Worm (Caenorhabditis elegans) whole organism, late embryonic: ENCODE data around the gene F16G10.2.

Experiments
- C08G9.2 ChIP-seq: sonication (generic microtip); optimal IDR thresholded peaks from 2 replicates; lab custom pipeline; 2016; ENCODE audit warnings: mild to moderate bottlenecking, missing genetic modification characterization, moderate library complexity, missing compliant biosample characterization
- F13H6.1 ChIP-seq: sonication (generic microtip); optimal IDR thresholded peaks from 2 replicates; lab custom pipeline; 2016; ENCODE audit warnings: missing genetic modification characterization, missing compliant biosample characterization
- T23F11.4 ChIP-seq: fragments of 200-800 bp; sonication (Bioruptor generic); optimal IDR thresholded peaks from 2 replicates; lab custom pipeline; 2018; ENCODE audit warnings: mild to moderate bottlenecking, missing genetic modification characterization, missing compliant biosample characterization
- ahr-1 ChIP-seq: sonication (generic microtip); optimal IDR thresholded peaks from 2 replicates; lab custom pipeline; 2016; ENCODE audit warnings: missing genetic modification characterization, missing compliant biosample characterization
- ceh-18 ChIP-seq: sonication (generic microtip); optimal IDR thresholded peaks from 2 replicates; lab custom pipeline; 2016; ENCODE audit warnings: missing genetic modification characterization, missing compliant biosample characterization
- ceh-2 ChIP-seq: sonication (generic microtip); optimal IDR thresholded peaks from 2 replicates; lab custom pipeline; 2016; ENCODE audit warnings: missing genotype, missing genetic modification characterization, missing compliant biosample characterization
- ceh-22 ChIP-seq: sonication (generic microtip); optimal IDR thresholded peaks from 2 replicates; lab custom pipeline; 2017; ENCODE audit warnings: missing biosample characterization, missing genetic modification characterization
- ceh-24 ChIP-seq: sonication (generic microtip); optimal IDR thresholded peaks from 2 replicates; lab custom pipeline; 2016; ENCODE audit warnings: mild to moderate bottlenecking, missing genetic modification characterization, missing compliant biosample characterization
- ceh-30 ChIP-seq: fragments of 150-350 bp; optimal IDR thresholded peaks from 2 replicates; lab custom pipeline; 2014; ENCODE audit warnings: missing biosample characterization, missing genetic modification characterization
- ceh-45 ChIP-seq: fragments of 200-800 bp; sonication (Bioruptor generic); IDR thresholded peaks from 2 replicates; pipeline ENCODE4 v1.3.6; 2022; ENCODE audit warnings: missing genetic modification reagents, missing genetic modification characterization, missing compliant biosample characterization
- ceh-48 ChIP-seq: sonication (generic microtip); optimal IDR thresholded peaks from 2 replicates; lab custom pipeline; 2016; ENCODE audit warnings: missing genetic modification characterization, inconsistent platforms, missing compliant biosample characterization
- ceh-6 ChIP-seq: fragments of 200-800 bp; sonication (Bioruptor generic); optimal IDR thresholded peaks from 2 replicates; lab custom pipeline; 2018; ENCODE audit warnings: mild to moderate bottlenecking, missing genetic modification characterization, missing compliant biosample characterization
- ceh-9 ChIP-seq: sonication (generic microtip); optimal IDR thresholded peaks from 2 replicates; lab custom pipeline; 2016; ENCODE audit warnings: mild to moderate bottlenecking, missing genetic modification characterization, inconsistent platforms, missing compliant biosample characterization
- che-1 ChIP-seq: sonication (generic microtip); optimal IDR thresholded peaks from 2 replicates; lab custom pipeline; 2016; ENCODE audit warnings: mild to moderate bottlenecking, missing genetic modification characterization, missing compliant biosample characterization
- dve-1 ChIP-seq: sonication (generic microtip); optimal IDR thresholded peaks from 2 replicates; lab custom pipeline; 2017; ENCODE audit warnings: antibody characterized with exemption, mild to moderate bottlenecking, missing genetic modification characterization, missing compliant biosample characterization
- elt-2 ChIP-seq: sonication (generic microtip); optimal IDR thresholded peaks from 2 replicates; lab custom pipeline; 2016; ENCODE audit warnings: missing genetic modification reagents, missing genetic modification characterization, missing compliant biosample characterization
- elt-4 ChIP-seq: sonication (generic microtip); optimal IDR thresholded peaks from 2 replicates; lab custom pipeline; 2016; ENCODE audit warnings: missing genetic modification characterization, missing compliant biosample characterization
- ets-4 ChIP-seq: sonication (generic microtip); optimal IDR thresholded peaks from 2 replicates; lab custom pipeline; 2016; ENCODE audit warnings: missing genetic modification characterization, missing compliant biosample characterization
- eyg-1 ChIP-seq: sonication (generic microtip); optimal IDR thresholded peaks from 2 replicates; lab custom pipeline; 2016; ENCODE audit warnings: missing genotype, missing genetic modification characterization, missing compliant biosample characterization
- fkh-10 ChIP-seq: fragments of 150-350 bp; optimal IDR thresholded peaks from 2 replicates; lab custom pipeline; 2014; ENCODE audit warnings: missing biosample characterization, missing genetic modification reagents, missing genetic modification characterization
- fkh-6 ChIP-seq: sonication (generic microtip); optimal IDR thresholded peaks from 2 replicates; lab custom pipeline; 2016; ENCODE audit warnings: missing genetic modification characterization, missing compliant biosample characterization
- gmeb-2 ChIP-seq: sonication (generic microtip); optimal IDR thresholded peaks from 2 replicates; lab custom pipeline; 2016; ENCODE audit warnings: missing genetic modification characterization, inconsistent platforms, missing compliant biosample characterization
- hlh-30 ChIP-seq: sonication (generic microtip); optimal IDR thresholded peaks from 2 replicates; lab custom pipeline; 2017; ENCODE audit warnings: antibody characterized with exemption, missing genetic modification characterization, missing compliant biosample characterization; ENCODE audit not compliant: insufficient read depth
- lin-11 ChIP-seq: fragments of 200-800 bp; sonication (Bioruptor generic); optimal IDR thresholded peaks from 2 replicates; lab custom pipeline; 2018; ENCODE audit warnings: mild to moderate bottlenecking, missing genetic modification characterization, missing compliant biosample characterization
- nhr-232 ChIP-seq: sonication (generic microtip); optimal IDR thresholded peaks from 2 replicates; lab custom pipeline; 2016; ENCODE audit warnings: missing genetic modification characterization, missing compliant biosample characterization
- pag-3 ChIP-seq: sonication (generic microtip); optimal IDR thresholded peaks from 2 replicates; lab custom pipeline; 2016; ENCODE audit warnings: missing compliant biosample characterization, missing genetic modification characterization, borderline replicate concordance
- pat-9 ChIP-seq: fragments of 200-800 bp; sonication (Bioruptor generic); optimal IDR thresholded peaks from 2 replicates; lab custom pipeline; 2018; ENCODE audit warnings: mild to moderate bottlenecking, missing genetic modification characterization, moderate library complexity, missing compliant biosample characterization
- pax-1 ChIP-seq: fragments of 150-350 bp; optimal IDR thresholded peaks from 2 replicates; lab custom pipeline; 2014; ENCODE audit warnings: missing biosample characterization, missing genetic modification characterization
- pha-4 ChIP-seq: fragments of 150-350 bp; optimal IDR thresholded peaks from 2 replicates; lab custom pipeline; 2018; ENCODE audit warnings: missing biosample characterization, missing genetic modification reagents, missing genetic modification characterization
- pqm-1 ChIP-seq: sonication (generic microtip); optimal IDR thresholded peaks from 2 replicates; lab custom pipeline; 2016; ENCODE audit warnings: missing genetic modification characterization, missing compliant biosample characterization
- ref-2 ChIP-seq: sonication (generic microtip); optimal IDR thresholded peaks from 2 replicates; lab custom pipeline; 2016; ENCODE audit warnings: missing genetic modification characterization, missing compliant biosample characterization
- rnt-1 ChIP-seq: sonication (generic microtip); optimal IDR thresholded peaks from 2 replicates; lab custom pipeline; 2016; ENCODE audit warnings: missing genetic modification characterization, missing compliant biosample characterization
- sdc-2 ChIP-seq: sonication (generic microtip); optimal IDR thresholded peaks from 2 replicates; lab custom pipeline; 2016; ENCODE audit warnings: missing genotype, missing genetic modification characterization, missing compliant biosample characterization
- syd-9 ChIP-seq: sonication (generic microtip); optimal IDR thresholded peaks from 2 replicates; lab custom pipeline; 2016; ENCODE audit warnings: mild to moderate bottlenecking, missing genetic modification characterization, moderate library complexity, missing compliant biosample characterization
- tbx-7 ChIP-seq: sonication (generic microtip); optimal IDR thresholded peaks from 2 replicates; lab custom pipeline; 2016; ENCODE audit warnings: missing genotype, missing genetic modification characterization, missing compliant biosample characterization
- ttx-3 ChIP-seq: sonication (generic microtip); optimal IDR thresholded peaks from 2 replicates; lab custom pipeline; 2016; ENCODE audit warnings: missing genetic modification reagents, missing genetic modification characterization, missing compliant biosample characterization
- unc-55 ChIP-seq: sonication (generic microtip); optimal IDR thresholded peaks from 2 replicates; lab custom pipeline; 2017; ENCODE audit warnings: missing biosample characterization, missing genetic modification reagents, missing genetic modification characterization
- unc-86 ChIP-seq: sonication (generic microtip); optimal IDR thresholded peaks from 2 replicates; lab custom pipeline; 2016; ENCODE audit warnings: missing genetic modification characterization, missing compliant biosample characterization
- zip-5 ChIP-seq: sonication (generic microtip); optimal IDR thresholded peaks from 2 replicates; lab custom pipeline; 2016; ENCODE audit warnings: missing genetic modification characterization, missing compliant biosample characterization

Gene F16G10.2

ce11 chrII:2377751-2378150, 2.7 kb downstream of the F16G10.2 start, which contains the start of gene F16G10.6:
F16G10.6 (minus strand) TSS chrII:2377851.
- no peak for TF ChIP-seq T23F11.4
- no peak for TF ChIP-seq pat-9 (tag; lab: Kevin White, UChicago)
- TF ChIP-seq ref-2: no peak
- TF ChIP-seq ceh-30 (tag; lab: Kevin White, UChicago): no peak
- no peak for TF ChIP-seq pag-3 (tag; lab: Kevin White, UChicago)
- no peak for TF ChIP-seq hlh-30 (tag; lab: Kevin White, UChicago)
- TF ChIP-seq C08G9.2: no peak
- TF ChIP-seq ttx-3: no peak
- no peak for TF ChIP-seq ahr-1 (tag; lab: Kevin White, UChicago)
- TF ChIP-seq ceh-18 (tag; lab: Kevin White, UChicago): no peak
- TF ChIP-seq F13H6.1 (tag; lab: Kevin White, UChicago): no peak
- TF ChIP-seq pax-1 (tag; lab: Kevin White, UChicago): no peak
- no peak for TF ChIP-seq unc-55
- TF ChIP-seq ceh-9 (tag; lab: Kevin White, UChicago): no peak
- no peak for TF ChIP-seq fkh-6 (tag; lab: Kevin White, UChicago)
- TF ChIP-seq ceh-48: no peak
- no peak for TF ChIP-seq ceh-22 (tag; lab: Kevin White, UChicago)
- no peak for TF ChIP-seq ets-4
- no peak for TF ChIP-seq lin-11
- TF ChIP-seq rnt-1 (tag; lab: Kevin White, UChicago): no peak

ce11 chrII:2378465-2379009, 3.5 kb downstream of the F16G10.2 start:
- TF ChIP-seq pat-9 (tag; lab: Kevin White, UChicago) (no peak), ttx-3 (no peak), syd-9 (tag; lab: Kevin White, UChicago) (no peak), ceh-6 (GFP tag; lab: Kevin White, UChicago) (no peak), gmeb-2 (tag; lab: Kevin White, UChicago) (no peak), che-1 (tag; lab: Kevin White, UChicago) (no peak), nhr-232 (no peak), lin-11 (no peak), ahr-1 (tag; lab: Kevin White, UChicago) (no peak), unc-86 (no peak), fkh-10 (GFP tag; lab: Kevin White, UChicago) (no peak), pqm-1 (tag; lab: Kevin White, UChicago) (peak; percentile 98), sdc-2 (no peak), ceh-2 (tag; lab: Kevin White, UChicago) (no peak), dve-1 (no peak), elt-4 (peak; percentile 36), ets-4 (peak; percentile 57), ceh-24 (tag; lab: Kevin White, UChicago) (no peak), zip-5 (peak; percentile 70), tbx-7 (tag; lab: Kevin White, UChicago) (no peak), ceh-48 (no peak), ceh-9 (tag; lab: Kevin White, UChicago) (no peak), pha-4 (tag; lab: Kevin White, UChicago) (no peak), elt-2 (tag; lab: Kevin White, UChicago) (peak; percentile 100)

ce11 chrII:2379673-2380072, 4.6 kb downstream of the F16G10.2 start:
- no peak for TF ChIP-seq ceh-45 (GFP tag; lab: Robert Waterston, UW)
- no peak for TF ChIP-seq pat-9 (tag; lab: Kevin White, UChicago)
- no peak for TF ChIP-seq eyg-1 (tag; lab: Kevin White, UChicago)
- TF ChIP-seq elt-4: no peak
